Worm (Caenorhabditis elegans) whole organism, midembryonic: ENCODE results near the gene EGAP1.5.

Experiments used
- T22C8.4 ChIP-seq: fragments of 200-800 bp; sonication (Bioruptor generic); IDR thresholded peaks from 2 replicates; pipeline ENCODE4 v1.3.6; 2022; ENCODE audit warnings: missing genetic modification characterization, missing compliant biosample characterization
- cog-1 ChIP-seq: sonication (generic microtip); optimal IDR thresholded peaks from 2 replicates; lab custom pipeline; 2016; ENCODE audit warnings: missing genetic modification characterization, missing compliant biosample characterization
- flt-1 ChIP-seq: fragments of 200-800 bp; sonication (Bioruptor generic); IDR thresholded peaks from 2 replicates; pipeline ENCODE4 v1.3.6; 2022; ENCODE audit warnings: missing genetic modification characterization, missing compliant biosample characterization
- klf-2 ChIP-seq: fragments of 200-800 bp; sonication (Bioruptor generic); conservative IDR thresholded peaks from 2 replicates; pipeline ENCODE4 v1.3.6; 2022; ENCODE audit warnings: missing genetic modification reagents, missing genetic modification characterization, missing compliant biosample characterization
- med-1 ChIP-seq: sonication (generic microtip); optimal IDR thresholded peaks from 2 replicates; lab custom pipeline; 2017; ENCODE audit warnings: missing genetic modification characterization, mild to moderate bottlenecking, missing compliant biosample characterization, antibody characterized with exemption, missing genetic modification reagents; ENCODE audit not compliant: insufficient read depth
- ref-1 ChIP-seq: fragments of 200-800 bp; sonication (Bioruptor generic); conservative IDR thresholded peaks from 2 replicates; pipeline ENCODE4 v1.3.6; 2022; ENCODE audit warnings: missing genetic modification reagents, missing genetic modification characterization, missing compliant biosample characterization
- tab-1 ChIP-seq: fragments of 200-800 bp; sonication (Bioruptor generic); IDR thresholded peaks from 2 replicates; pipeline ENCODE4 v1.3.6; 2022; ENCODE audit warnings: missing genetic modification characterization, missing compliant biosample characterization
- ztf-23 ChIP-seq: fragments of 200-800 bp; sonication (Bioruptor generic); IDR thresholded peaks from 2 replicates; pipeline ENCODE4 v1.3.6; 2022; ENCODE audit warnings: missing genetic modification reagents, missing genetic modification characterization, missing compliant biosample characterization
- ztf-29 ChIP-seq: fragments of 200-800 bp; sonication (Bioruptor generic); IDR thresholded peaks from 2 replicates; pipeline ENCODE4 v1.3.6; 2022; ENCODE audit warnings: missing genetic modification reagents, missing genetic modification characterization, missing compliant biosample characterization

The EGAP1.5 gene

DNA sequence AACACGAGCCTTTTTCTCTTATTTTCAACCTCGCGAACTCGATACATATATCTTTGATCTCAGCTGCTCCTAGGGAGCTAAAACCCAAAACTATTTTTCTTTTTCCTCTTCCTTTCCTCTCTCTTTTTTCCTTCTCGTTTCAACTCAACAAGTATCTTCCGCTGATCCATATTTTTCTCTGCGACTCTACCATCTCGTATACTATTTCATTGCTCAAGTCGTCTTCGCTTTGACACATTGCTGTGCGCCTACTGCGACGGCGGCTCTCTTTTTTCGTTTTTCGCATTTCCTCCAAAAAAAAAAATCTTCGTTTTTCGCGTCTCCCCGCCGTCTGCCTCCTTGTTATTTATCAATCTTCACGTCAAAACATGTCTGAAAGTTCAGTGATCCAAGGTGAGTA, 18.3 kb downstream of the EGAP1.5 start:
- TF ChIP-seq ztf-23 (GFP tag; lab: Robert Waterston, UW) (no peak), ztf-29 (GFP tag; lab: Robert Waterston, UW) (no peak), flt-1 (GFP tag; lab: Robert Waterston, UW) (no peak), ref-1 (no peak), klf-2 (GFP tag; lab: Robert Waterston, UW) (no peak), T22C8.4 (GFP tag; lab: Robert Waterston, UW) (no peak), cog-1 (tag; lab: Kevin White, UChicago) (no peak), tab-1 (no peak), med-1 (GFP tag; lab: Kevin White, UChicago) (no peak)

DNA sequence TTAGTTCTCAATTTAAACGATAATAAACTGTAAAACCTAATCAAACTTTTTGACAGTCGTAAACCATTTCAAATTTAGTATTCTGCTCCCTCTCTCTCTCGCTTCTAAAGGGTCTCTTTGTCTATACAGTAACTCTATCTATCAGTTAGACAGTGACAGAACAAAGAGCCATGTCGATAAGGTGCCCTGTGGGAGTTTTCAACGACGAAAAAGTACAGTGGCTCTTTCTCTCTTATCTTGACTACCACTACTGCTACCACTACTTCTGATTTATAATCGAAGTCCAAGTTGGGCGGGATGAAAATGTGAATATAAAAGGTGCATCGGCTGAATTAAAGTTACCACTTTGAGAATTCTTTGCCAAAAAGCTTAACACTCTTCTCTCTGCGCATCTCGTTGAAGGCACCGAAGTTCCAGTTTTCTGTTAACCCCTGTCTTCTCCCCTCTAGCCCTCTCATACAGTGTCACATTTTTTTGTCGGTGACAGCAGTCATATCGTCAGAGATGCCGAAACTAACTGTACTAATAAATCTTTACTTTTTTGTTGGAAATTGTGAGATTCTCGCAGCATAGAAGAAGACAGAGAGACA, 19.3 kb downstream of the EGAP1.5 start:
- TF ChIP-seq ref-1 (no peak), ztf-23 (GFP tag; lab: Robert Waterston, UW) (no peak), cog-1 (tag; lab: Kevin White, UChicago) (no peak), ztf-29 (GFP tag; lab: Robert Waterston, UW) (no peak), T22C8.4 (GFP tag; lab: Robert Waterston, UW) (no peak), med-1 (GFP tag; lab: Kevin White, UChicago) (no peak), klf-2 (GFP tag; lab: Robert Waterston, UW) (no peak), tab-1 (no peak), flt-1 (GFP tag; lab: Robert Waterston, UW) (no peak)

- TF ChIP-seq ztf-29 (GFP tag; lab: Robert Waterston, UW) (no peak), ztf-23 (GFP tag; lab: Robert Waterston, UW) (no peak), klf-2 (GFP tag; lab: Robert Waterston, UW) (no peak), ref-1 (no peak), tab-1 (no peak), T22C8.4 (GFP tag; lab: Robert Waterston, UW) (no peak), flt-1 (GFP tag; lab: Robert Waterston, UW) (no peak), med-1 (GFP tag; lab: Kevin White, UChicago) (no peak), cog-1 (tag; lab: Kevin White, UChicago) (no peak)
Observed at ce11 chrIII:5951589-5952378, 20.3 kb downstream of the EGAP1.5 start.

- TF ChIP-seq ztf-23 (GFP tag; lab: Robert Waterston, UW) (no peak), T22C8.4 (GFP tag; lab: Robert Waterston, UW) (no peak), klf-2 (GFP tag; lab: Robert Waterston, UW) (no peak), med-1 (GFP tag; lab: Kevin White, UChicago) (no peak), flt-1 (GFP tag; lab: Robert Waterston, UW) (no peak), tab-1 (no peak), ztf-29 (GFP tag; lab: Robert Waterston, UW) (no peak), ref-1 (no peak), cog-1 (tag; lab: Kevin White, UChicago) (no peak)
Observed at ce11 chrIII:5953041-5953912, 21.8 kb downstream of the EGAP1.5 start.

- TF ChIP-seq ref-1 (no peak), ztf-23 (GFP tag; lab: Robert Waterston, UW) (no peak), tab-1 (0 out of 2 replicates have a peak, but pooled peaks have one; percentile 56), klf-2 (GFP tag; lab: Robert Waterston, UW) (no peak), T22C8.4 (GFP tag; lab: Robert Waterston, UW) (no peak), ztf-29 (GFP tag; lab: Robert Waterston, UW) (no peak)
Observed at ce11 chrIII:5953913-5954290, 22.4 kb downstream of the EGAP1.5 start.

DNA sequence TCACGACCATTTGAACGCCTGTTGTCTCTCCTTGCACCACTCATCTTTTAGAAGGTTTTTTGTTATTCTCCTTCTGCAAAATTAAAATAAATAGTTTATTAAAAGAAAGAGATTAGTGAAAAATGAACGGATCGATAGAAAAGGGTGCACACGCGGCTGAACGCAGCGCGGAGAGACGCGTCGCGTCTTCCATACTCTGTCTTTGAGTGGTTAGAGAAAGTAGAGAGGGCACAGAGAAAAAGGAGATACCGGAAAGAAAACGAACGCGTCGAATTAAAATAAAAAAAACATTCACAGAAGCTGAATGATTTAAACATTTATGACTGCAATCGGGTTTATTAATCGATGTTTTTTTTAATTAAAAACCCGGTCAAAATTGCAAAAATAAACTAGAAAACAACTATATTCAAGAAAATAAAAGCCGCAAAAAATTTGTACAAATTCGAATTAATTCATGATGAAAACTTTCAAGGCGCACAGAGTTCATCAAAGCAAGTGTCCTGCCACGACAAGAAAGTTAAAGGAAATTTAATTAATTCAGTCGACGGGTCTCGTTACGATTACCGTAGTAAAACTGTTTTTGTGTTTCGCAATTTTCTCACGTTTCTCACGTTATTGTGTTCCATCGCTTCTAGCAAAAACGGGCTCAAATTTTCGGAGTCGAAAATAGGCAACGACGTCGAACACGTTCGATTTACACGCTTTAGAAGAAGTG, 26.8 kb downstream of the EGAP1.5 start, which contains the start of the genes nono-1 and nop-1:
Gene nono-1 (minus strand): TSS at position 75 of the 715 bp plus-strand sequence.
Gene nop-1 (plus strand): TSS at position 551 of the 715 bp plus-strand sequence.
- TF ChIP-seq tab-1 (no peak), flt-1 (GFP tag; lab: Robert Waterston, UW) (peak; percentile 64; the same call in 1 of the 2 replicates), T22C8.4 (GFP tag; lab: Robert Waterston, UW) (no peak), ztf-23 (GFP tag; lab: Robert Waterston, UW) (no peak), cog-1 (tag; lab: Kevin White, UChicago) (no peak)

- TF ChIP-seq flt-1 (GFP tag; lab: Robert Waterston, UW) (no peak), med-1 (GFP tag; lab: Kevin White, UChicago) (no peak)
Observed at ce11 chrIII:5959049-5959448, 27.5 kb downstream of the EGAP1.5 start.

DNA sequence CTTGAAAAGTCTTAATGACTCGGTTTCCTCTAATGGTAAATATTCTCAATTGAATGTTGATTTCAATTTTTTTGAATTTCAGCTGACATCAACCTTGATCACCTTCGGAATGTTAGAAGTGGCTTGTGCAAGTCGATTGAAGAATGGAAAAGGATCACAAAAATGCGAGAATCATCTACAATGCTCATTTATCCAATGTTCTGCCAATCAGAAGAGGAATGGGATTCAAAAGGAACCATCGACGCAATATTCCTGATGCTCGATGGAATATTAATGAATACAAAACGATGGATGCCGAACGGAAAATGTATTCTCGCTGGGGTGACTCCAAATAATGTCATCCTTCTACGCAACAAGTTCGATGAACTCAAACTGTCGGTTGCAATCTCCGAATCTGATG, 30.0 kb downstream of the EGAP1.5 start:
- TF ChIP-seq ztf-23 (GFP tag; lab: Robert Waterston, UW): no peak
